Worm (Caenorhabditis elegans) whole organism, L2 larva: Measurements from ENCODE around the gene cka-1.

Source experiments
- elt-1 ChIP-seq: fragments of 150-350 bp; optimal IDR thresholded peaks from 2 replicates; lab custom pipeline; 2014; ENCODE audit warnings: missing biosample characterization, missing genetic modification characterization
- nhr-11 ChIP-seq: fragments of 150-350 bp; optimal IDR thresholded peaks from 2 replicates; lab custom pipeline; 2014; ENCODE audit warnings: missing biosample characterization, missing genetic modification characterization
- skn-1 ChIP-seq: sonication (generic microtip); optimal IDR thresholded peaks from 2 replicates; lab custom pipeline; 2017; ENCODE audit warnings: missing biosample characterization, missing genetic modification characterization
- sma-3 ChIP-seq: sonication (generic microtip); optimal IDR thresholded peaks from 2 replicates; lab custom pipeline; 2016; ENCODE audit warnings: missing genetic modification reagents, missing genetic modification characterization, missing compliant biosample characterization
- ztf-11 ChIP-seq: sonication (generic microtip); optimal IDR thresholded peaks from 2 replicates; lab custom pipeline; 2017; ENCODE audit warnings: missing biosample characterization, missing genetic modification characterization

ce11 chrIV:9766250-9766649 is 28.8 kb upstream of the cka-1 start, which contains the start of gene ssp-36:
- TF ChIP-seq ztf-11 (tag; lab: Kevin White, UChicago) = no peak
- TF ChIP-seq elt-1 (tag; lab: Kevin White, UChicago) = no peak
- no peak for TF ChIP-seq skn-1 (tag; lab: Kevin White, UChicago)
- no peak for TF ChIP-seq sma-3
- no peak for TF ChIP-seq nhr-11 (tag; lab: Kevin White, UChicago)
